Worm (Caenorhabditis elegans) whole organism, late embryonic: ENCODE measurements around the gene T04C12.9.

Experiments
- F13H6.1 ChIP-seq: sonication (generic microtip); optimal IDR thresholded peaks from 2 replicates; lab custom pipeline; 2016; ENCODE audit warnings: missing genetic modification characterization, missing compliant biosample characterization
- Y22D7AL.16 ChIP-seq: sonication (generic microtip); optimal IDR thresholded peaks from 2 replicates; lab custom pipeline; 2016; ENCODE audit warnings: missing genetic modification characterization, missing compliant biosample characterization
- ama-1 ChIP-seq: fragments of 150-350 bp; optimal IDR thresholded peaks from 2 replicates; lab custom pipeline; 2014
- ceh-9 ChIP-seq: sonication (generic microtip); optimal IDR thresholded peaks from 2 replicates; lab custom pipeline; 2016; ENCODE audit warnings: mild to moderate bottlenecking, missing genetic modification characterization, inconsistent platforms, missing compliant biosample characterization
- ets-4 ChIP-seq: sonication (generic microtip); optimal IDR thresholded peaks from 2 replicates; lab custom pipeline; 2016; ENCODE audit warnings: missing genetic modification characterization, missing compliant biosample characterization
- fax-1 ChIP-seq: sonication (generic microtip); optimal IDR thresholded peaks from 2 replicates; lab custom pipeline; 2016; ENCODE audit warnings: missing genotype, missing genetic modification characterization, missing compliant biosample characterization
- fkh-6 ChIP-seq: sonication (generic microtip); optimal IDR thresholded peaks from 2 replicates; lab custom pipeline; 2016; ENCODE audit warnings: missing genetic modification characterization, missing compliant biosample characterization
- hlh-13 ChIP-seq: fragments of 200-800 bp; sonication (Bioruptor generic); optimal IDR thresholded peaks from 2 replicates; lab custom pipeline; 2018; ENCODE audit warnings: mild to moderate bottlenecking, missing genetic modification characterization, missing compliant biosample characterization
- lim-6 ChIP-seq: sonication (generic microtip); optimal IDR thresholded peaks from 2 replicates; lab custom pipeline; 2016; ENCODE audit warnings: missing genetic modification characterization, missing compliant biosample characterization
- nhr-11 ChIP-seq: fragments of 150-350 bp; optimal IDR thresholded peaks from 2 replicates; lab custom pipeline; 2014; ENCODE audit warnings: missing biosample characterization, missing genetic modification characterization
- pqm-1 ChIP-seq: sonication (generic microtip); optimal IDR thresholded peaks from 2 replicates; lab custom pipeline; 2016; ENCODE audit warnings: missing genetic modification characterization, missing compliant biosample characterization
- rnt-1 ChIP-seq: sonication (generic microtip); optimal IDR thresholded peaks from 2 replicates; lab custom pipeline; 2016; ENCODE audit warnings: missing genetic modification characterization, missing compliant biosample characterization
- zip-5 ChIP-seq: sonication (generic microtip); optimal IDR thresholded peaks from 2 replicates; lab custom pipeline; 2016; ENCODE audit warnings: missing genetic modification characterization, missing compliant biosample characterization

ce11 chrV:11030675-11031074 is 32.3 kb downstream of the T04C12.9 start:
- TF ChIP-seq rnt-1 (tag; lab: Kevin White, UChicago) = no peak
- no peak for TF ChIP-seq pqm-1 (tag; lab: Kevin White, UChicago)
- no peak for TF ChIP-seq Y22D7AL.16 (tag; lab: Kevin White, UChicago)
- TF ChIP-seq F13H6.1 (tag; lab: Kevin White, UChicago) = no peak
- no peak for TF ChIP-seq fax-1
- TF ChIP-seq lim-6 (tag; lab: Kevin White, UChicago) = no peak
- TF ChIP-seq ceh-9 (tag; lab: Kevin White, UChicago) = no peak
- no peak for TF ChIP-seq zip-5 (tag; lab: Kevin White, UChicago)
- TF ChIP-seq ama-1 (lab: Kevin White, UChicago) = no peak
- no peak for TF ChIP-seq hlh-13 (GFP tag; lab: Kevin White, UChicago)
- TF ChIP-seq fkh-6 (tag; lab: Kevin White, UChicago) = no peak
- TF ChIP-seq ets-4 (tag; lab: Kevin White, UChicago) = no peak
- no peak for TF ChIP-seq nhr-11 (tag; lab: Kevin White, UChicago)
